Worm (Caenorhabditis elegans) whole organism, midembryonic: ENCODE results near the gene str-112.

ENCODE experiments used
- T22C8.4 ChIP-seq: fragments of 200-800 bp; sonication (Bioruptor generic); IDR thresholded peaks from 2 replicates; pipeline ENCODE4 v1.3.6; 2022; ENCODE audit warnings: missing genetic modification characterization, missing compliant biosample characterization
- cog-1 ChIP-seq: sonication (generic microtip); optimal IDR thresholded peaks from 2 replicates; lab custom pipeline; 2016; ENCODE audit warnings: missing genetic modification characterization, missing compliant biosample characterization
- flt-1 ChIP-seq: fragments of 200-800 bp; sonication (Bioruptor generic); IDR thresholded peaks from 2 replicates; pipeline ENCODE4 v1.3.6; 2022; ENCODE audit warnings: missing genetic modification characterization, missing compliant biosample characterization
- klf-2 ChIP-seq: fragments of 200-800 bp; sonication (Bioruptor generic); conservative IDR thresholded peaks from 2 replicates; pipeline ENCODE4 v1.3.6; 2022; ENCODE audit warnings: missing genetic modification reagents, missing genetic modification characterization, missing compliant biosample characterization
- med-1 ChIP-seq: sonication (generic microtip); optimal IDR thresholded peaks from 2 replicates; lab custom pipeline; 2017; ENCODE audit warnings: missing genetic modification characterization, mild to moderate bottlenecking, missing compliant biosample characterization, antibody characterized with exemption, missing genetic modification reagents; ENCODE audit not compliant: insufficient read depth
- ref-1 ChIP-seq: fragments of 200-800 bp; sonication (Bioruptor generic); conservative IDR thresholded peaks from 2 replicates; pipeline ENCODE4 v1.3.6; 2022; ENCODE audit warnings: missing genetic modification reagents, missing genetic modification characterization, missing compliant biosample characterization
- tab-1 ChIP-seq: fragments of 200-800 bp; sonication (Bioruptor generic); IDR thresholded peaks from 2 replicates; pipeline ENCODE4 v1.3.6; 2022; ENCODE audit warnings: missing genetic modification characterization, missing compliant biosample characterization
- ztf-23 ChIP-seq: fragments of 200-800 bp; sonication (Bioruptor generic); IDR thresholded peaks from 2 replicates; pipeline ENCODE4 v1.3.6; 2022; ENCODE audit warnings: missing genetic modification reagents, missing genetic modification characterization, missing compliant biosample characterization
- ztf-29 ChIP-seq: fragments of 200-800 bp; sonication (Bioruptor generic); IDR thresholded peaks from 2 replicates; pipeline ENCODE4 v1.3.6; 2022; ENCODE audit warnings: missing genetic modification reagents, missing genetic modification characterization, missing compliant biosample characterization

str-112 gene

ce11 chrV:7136859-7137258 lies 1.4 kb downstream of the str-112 start:
- TF ChIP-seq cog-1 (tag; lab: Kevin White, UChicago) (no peak), T22C8.4 (GFP tag; lab: Robert Waterston, UW) (no peak), ztf-29 (GFP tag; lab: Robert Waterston, UW) (no peak), ref-1 (GFP tag; lab: Robert Waterston, UW) (no peak), tab-1 (GFP tag; lab: Robert Waterston, UW) (no peak), klf-2 (GFP tag; lab: Robert Waterston, UW) (no peak), flt-1 (GFP tag; lab: Robert Waterston, UW) (no peak), ztf-23 (no peak), med-1 (no peak)

- TF ChIP-seq med-1 (no peak), cog-1 (tag; lab: Kevin White, UChicago) (no peak), klf-2 (GFP tag; lab: Robert Waterston, UW) (no peak), ztf-29 (GFP tag; lab: Robert Waterston, UW) (no peak), T22C8.4 (GFP tag; lab: Robert Waterston, UW) (no peak), ref-1 (GFP tag; lab: Robert Waterston, UW) (no peak), ztf-23 (no peak), flt-1 (GFP tag; lab: Robert Waterston, UW) (no peak), tab-1 (GFP tag; lab: Robert Waterston, UW) (no peak)
Measured at ce11 chrV:7133963-7134362, 4.3 kb downstream of the str-112 start, which contains the start of gene F10D2.16. Gene F10D2.16, plus strand, starts transcription at chrV:7134263.

ce11 chrV:7132248-7132647 lies 6.0 kb downstream of the str-112 start, which contains the start of gene sre-10:
Gene sre-10, plus strand, starts transcription at chrV:7132548.
- TF ChIP-seq tab-1 (GFP tag; lab: Robert Waterston, UW), result no peak
- TF ChIP-seq ref-1 (GFP tag; lab: Robert Waterston, UW), result no peak
- TF ChIP-seq ztf-29 (GFP tag; lab: Robert Waterston, UW), result no peak
- no peak for TF ChIP-seq flt-1 (GFP tag; lab: Robert Waterston, UW)
- no peak for TF ChIP-seq T22C8.4 (GFP tag; lab: Robert Waterston, UW)
- no peak for TF ChIP-seq med-1
- no peak for TF ChIP-seq klf-2 (GFP tag; lab: Robert Waterston, UW)

- TF ChIP-seq tab-1 (GFP tag; lab: Robert Waterston, UW) (no peak), ztf-23 (no peak), klf-2 (GFP tag; lab: Robert Waterston, UW) (no peak), med-1 (no peak), ztf-29 (GFP tag; lab: Robert Waterston, UW) (no peak)
Measured at ce11 chrV:7130974-7131373, 7.2 kb downstream of the str-112 start, which contains the start of gene srx-36. Gene srx-36, minus strand, starts transcription at chrV:7131074.

ce11 chrV:7129460-7129859 lies 8.8 kb downstream of the str-112 start, which contains the start of gene T01C4.8:
Gene T01C4.8, minus strand, starts transcription at chrV:7129560.
- no peak for TF ChIP-seq cog-1 (tag; lab: Kevin White, UChicago)
- no peak for TF ChIP-seq klf-2 (GFP tag; lab: Robert Waterston, UW)
- no peak for TF ChIP-seq ref-1 (GFP tag; lab: Robert Waterston, UW)
- TF ChIP-seq flt-1 (GFP tag; lab: Robert Waterston, UW), result no peak
- no peak for TF ChIP-seq tab-1 (GFP tag; lab: Robert Waterston, UW)

ce11 chrV:7123979-7124378 lies 14.2 kb downstream of the str-112 start:
- TF ChIP-seq ztf-29 (GFP tag; lab: Robert Waterston, UW) (no peak), ztf-23 (no peak), klf-2 (GFP tag; lab: Robert Waterston, UW) (no peak), T22C8.4 (GFP tag; lab: Robert Waterston, UW) (no peak), ref-1 (GFP tag; lab: Robert Waterston, UW) (no peak), med-1 (no peak)

ce11 chrV:7123188-7123708 lies 15.0 kb downstream of the str-112 start, which contains the start of gene lmd-5:
Gene lmd-5, plus strand, starts transcription at chrV:7123658.
- TF ChIP-seq cog-1 (tag; lab: Kevin White, UChicago), result no peak
- no peak for TF ChIP-seq ztf-23
- TF ChIP-seq flt-1 (GFP tag; lab: Robert Waterston, UW), result no peak
- TF ChIP-seq T22C8.4 (GFP tag; lab: Robert Waterston, UW), result no peak
- no peak for TF ChIP-seq ref-1 (GFP tag; lab: Robert Waterston, UW)
- TF ChIP-seq klf-2 (GFP tag; lab: Robert Waterston, UW), result no peak
- TF ChIP-seq ztf-29 (GFP tag; lab: Robert Waterston, UW), result no peak
- TF ChIP-seq med-1, result no peak
- TF ChIP-seq tab-1 (GFP tag; lab: Robert Waterston, UW), result no peak

- TF ChIP-seq T22C8.4 (GFP tag; lab: Robert Waterston, UW) (no peak), ztf-29 (GFP tag; lab: Robert Waterston, UW) (no peak), klf-2 (GFP tag; lab: Robert Waterston, UW) (no peak), cog-1 (tag; lab: Kevin White, UChicago) (no peak), med-1 (no peak), ztf-23 (no peak), ref-1 (GFP tag; lab: Robert Waterston, UW) (no peak), flt-1 (GFP tag; lab: Robert Waterston, UW) (no peak)
Measured at ce11 chrV:7120168-7120567, 18.1 kb downstream of the str-112 start, which contains the start of gene srx-34. Gene srx-34, minus strand, starts transcription at chrV:7120268.

ce11 chrV:7118796-7119195 lies 19.4 kb downstream of the str-112 start, which contains the start of gene srx-33:
Gene srx-33, minus strand, starts transcription at chrV:7118896.
- TF ChIP-seq flt-1 (GFP tag; lab: Robert Waterston, UW) (no peak), ztf-23 (no peak), med-1 (no peak), ref-1 (GFP tag; lab: Robert Waterston, UW) (no peak), T22C8.4 (GFP tag; lab: Robert Waterston, UW) (no peak), tab-1 (GFP tag; lab: Robert Waterston, UW) (no peak), ztf-29 (GFP tag; lab: Robert Waterston, UW) (no peak), klf-2 (GFP tag; lab: Robert Waterston, UW) (no peak), cog-1 (tag; lab: Kevin White, UChicago) (no peak)
